Fruit fly (Drosophila melanogaster) whole organism, pupa: ENCODE measurements around the gene CG33796.
A peak's percentile ranks its signal among the peaks of the same experiment; 100 is the strongest.

Experiments
- CG10348 ChIP-seq: fragments of 200-800 bp; sonication (Bioruptor generic); IDR thresholded peaks from 2 replicates; pipeline ENCODE4 v1.3.6; 2022; ENCODE audit warnings: missing biosample characterization, missing genetic modification characterization
- CG12605 ChIP-seq: fragments of 200-800 bp; sonication (Bioruptor generic); IDR thresholded peaks from 2 replicates; pipeline ENCODE4 v1.3.6; 2022; ENCODE audit warnings: missing biosample characterization, missing genetic modification characterization
- CG13204 ChIP-seq: fragments of 200-800 bp; sonication (Bioruptor generic); optimal IDR thresholded peaks from 2 replicates; lab custom pipeline; 2018; ENCODE audit warnings: missing biosample characterization, mild to moderate bottlenecking, missing genetic modification characterization, moderate library complexity
- CG14655 ChIP-seq: fragments of 200-800 bp; sonication (Bioruptor generic); optimal IDR thresholded peaks from 3 replicates; lab custom pipeline; 2017; ENCODE audit warnings: mild to moderate bottlenecking, missing biosample characterization, missing genetic modification reagents, missing genetic modification characterization
- CG15710 ChIP-seq: fragments of 200-800 bp; sonication (Bioruptor generic); optimal IDR thresholded peaks from 2 replicates; lab custom pipeline; 2018; ENCODE audit warnings: missing biosample characterization, mild to moderate bottlenecking, missing genetic modification characterization, moderate library complexity
- CG17806 ChIP-seq: fragments of 200-800 bp; sonication (Bioruptor generic); optimal IDR thresholded peaks from 2 replicates; lab custom pipeline; 2018; ENCODE audit warnings: missing biosample characterization, mild to moderate bottlenecking, missing genetic modification characterization, moderate library complexity
- CG32121 ChIP-seq: fragments of 200-800 bp; sonication (Bioruptor generic); IDR thresholded peaks from 2 replicates; pipeline ENCODE4 v1.3.6; 2022; ENCODE audit warnings: missing biosample characterization, missing genetic modification characterization
- CG34367 ChIP-seq: fragments of 200-800 bp; sonication (Bioruptor generic); optimal IDR thresholded peaks from 2 replicates; lab custom pipeline; 2018; ENCODE audit warnings: missing biosample characterization, mild to moderate bottlenecking, missing genetic modification characterization
- CG4496 ChIP-seq: fragments of 200-800 bp; sonication (Bioruptor generic); IDR thresholded peaks from 3 replicates; pipeline ENCODE4 v1.3.6; 2022; ENCODE audit warnings: missing biosample characterization, missing genetic modification characterization
- CG8159 ChIP-seq: fragments of 200-800 bp; sonication (Bioruptor generic); optimal IDR thresholded peaks from 3 replicates; lab custom pipeline; 2018; ENCODE audit warnings: missing biosample characterization, mild to moderate bottlenecking, missing genetic modification characterization, moderate library complexity
- CG8301 ChIP-seq: fragments of 200-800 bp; sonication (Bioruptor generic); optimal IDR thresholded peaks from 2 replicates; lab custom pipeline; 2018; ENCODE audit warnings: missing biosample characterization, mild to moderate bottlenecking, missing genetic modification characterization
- CG9948 ChIP-seq: fragments of 200-800 bp; sonication (Bioruptor generic); optimal IDR thresholded peaks from 2 replicates; lab custom pipeline; 2018; ENCODE audit warnings: missing biosample characterization, mild to moderate bottlenecking, missing genetic modification characterization, moderate library complexity
- D1 ChIP-seq: fragments of 200-800 bp; sonication (Bioruptor generic); optimal IDR thresholded peaks from 2 replicates; lab custom pipeline; 2018; ENCODE audit warnings: missing biosample characterization, mild to moderate bottlenecking, missing genetic modification characterization, moderate library complexity
- EcR ChIP-seq: fragments of 200-800 bp; sonication (Bioruptor generic); optimal IDR thresholded peaks from 3 replicates; lab custom pipeline; 2019; ENCODE audit warnings: missing biosample characterization, missing genetic modification characterization, mild to moderate bottlenecking, moderate library complexity, missing genetic modification reagents
- Ets98B ChIP-seq: fragments of 200-800 bp; sonication (Bioruptor generic); IDR thresholded peaks from 2 replicates; pipeline ENCODE4 v1.3.6; 2022; ENCODE audit warnings: missing biosample characterization, missing genetic modification characterization
- Pif1A ChIP-seq: fragments of 200-800 bp; sonication (Bioruptor generic); optimal IDR thresholded peaks from 3 replicates; lab custom pipeline; 2016; ENCODE audit warnings: missing biosample characterization, missing genetic modification characterization
- Pif1B ChIP-seq: fragments of 200-800 bp; sonication (Bioruptor generic); optimal IDR thresholded peaks from 3 replicates; lab custom pipeline; 2016; ENCODE audit warnings: missing biosample characterization, missing genetic modification characterization
- Snoo ChIP-seq: fragments of 200-800 bp; sonication (Bioruptor generic); optimal IDR thresholded peaks from 3 replicates; lab custom pipeline; 2017; ENCODE audit warnings: missing biosample characterization, mild to moderate bottlenecking, missing genetic modification characterization, inconsistent platforms
- fd96Ca ChIP-seq: fragments of 200-800 bp; sonication (Bioruptor generic); IDR thresholded peaks from 3 replicates; pipeline ENCODE4 v1.3.6; 2022; ENCODE audit warnings: missing biosample characterization, missing genetic modification characterization
- gl ChIP-seq: fragments of 200-800 bp; sonication (Bioruptor generic); optimal IDR thresholded peaks from 2 replicates; lab custom pipeline; 2018; ENCODE audit warnings: missing biosample characterization, mild to moderate bottlenecking, missing genetic modification characterization
- rn ChIP-seq: fragments of 200-800 bp; sonication (Bioruptor generic); IDR thresholded peaks from 2 replicates; pipeline ENCODE4 v1.3.6; 2022; ENCODE audit warnings: missing biosample characterization, missing genetic modification characterization

CG33796 gene

DNA sequence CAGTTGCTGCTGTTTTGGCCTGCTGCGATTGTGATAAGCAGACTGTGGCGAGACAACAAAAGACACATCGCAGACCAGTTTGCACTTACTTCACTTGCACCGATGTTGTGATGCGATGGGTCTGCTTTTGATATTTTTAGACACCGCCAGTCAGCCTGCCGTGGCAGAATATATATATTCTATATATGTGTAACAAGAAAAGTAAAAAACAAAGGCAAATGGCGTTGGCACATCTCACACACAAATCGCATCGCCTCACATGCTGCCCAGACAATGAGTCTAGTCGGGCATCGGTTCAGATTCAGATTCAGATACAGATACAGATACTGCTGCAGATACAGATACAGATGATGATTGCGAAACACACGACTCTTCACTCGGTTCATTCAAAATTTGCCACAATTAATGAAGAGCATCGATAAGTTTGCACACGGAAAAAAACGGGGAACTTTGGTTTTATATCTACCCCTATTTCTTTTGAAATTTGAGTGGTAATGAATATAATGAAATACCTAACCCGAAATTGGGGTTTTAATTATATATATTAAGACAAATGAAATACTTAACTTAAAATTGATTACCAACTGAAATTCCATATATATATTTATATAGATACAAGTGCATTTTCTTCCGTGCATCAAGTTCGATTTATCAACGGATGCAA lies 2.1 kb downstream of the CG33796 start:
- TF ChIP-seq CG17806 (tag; lab: Kevin White, UChicago) = peak; percentile 58
- peak; percentile 72 for TF ChIP-seq CG8159 (tag; lab: Kevin White, UChicago)
- no peak for TF ChIP-seq fd96Ca
- no peak for TF ChIP-seq Snoo (tag; lab: Kevin White, UChicago)
- TF ChIP-seq CG13204 = peak; percentile 18
- TF ChIP-seq D1 (tag; lab: Kevin White, UChicago) = no peak
- TF ChIP-seq CG15710 (tag; lab: Kevin White, UChicago) = peak; percentile 41
- TF ChIP-seq CG34367 (tag; lab: Kevin White, UChicago) = peak; percentile 10
- TF ChIP-seq EcR = peak; percentile 50
- peak; percentile 41 for TF ChIP-seq CG9948
- no peak for TF ChIP-seq CG14655 (GFP tag; lab: Kevin White, UChicago)
- peak; percentile 62 for TF ChIP-seq CG32121 (GFP tag; lab: Robert Waterston, UW)

dm6 chr3L:16166998-16167344 lies 2.9 kb downstream of the CG33796 start:
- no peak for TF ChIP-seq Pif1A (GFP tag; lab: Kevin White, UChicago)
- TF ChIP-seq D1 (tag; lab: Kevin White, UChicago) = no peak
- TF ChIP-seq fd96Ca = no peak
- no peak for TF ChIP-seq CG9948
- no peak for TF ChIP-seq CG34367 (tag; lab: Kevin White, UChicago)
- no peak for TF ChIP-seq rn
- no peak for TF ChIP-seq CG10348 (GFP tag; lab: Robert Waterston, UW)
- TF ChIP-seq CG17806 (tag; lab: Kevin White, UChicago) = no peak
- no peak for TF ChIP-seq CG12605 (GFP tag; lab: Robert Waterston, UW)
- TF ChIP-seq CG4496 (GFP tag; lab: Robert Waterston, UW) = no peak
- TF ChIP-seq EcR = no peak
- TF ChIP-seq CG15710 (tag; lab: Kevin White, UChicago) = no peak
- no peak for TF ChIP-seq CG8159 (tag; lab: Kevin White, UChicago)
- TF ChIP-seq Snoo (tag; lab: Kevin White, UChicago) = no peak
- TF ChIP-seq Pif1B (GFP tag; lab: Kevin White, UChicago) = no peak
- no peak for TF ChIP-seq Ets98B (GFP tag; lab: Robert Waterston, UW)
- no peak for TF ChIP-seq CG14655 (GFP tag; lab: Kevin White, UChicago)
- TF ChIP-seq CG8301 (tag; lab: Kevin White, UChicago) = no peak

- TF ChIP-seq CG12605 (GFP tag; lab: Robert Waterston, UW) (no peak), CG13204 (peak; percentile 14), Pif1B (GFP tag; lab: Kevin White, UChicago) (no peak), CG34367 (tag; lab: Kevin White, UChicago) (no peak), CG15710 (tag; lab: Kevin White, UChicago) (no peak), CG17806 (tag; lab: Kevin White, UChicago) (no peak), CG32121 (GFP tag; lab: Robert Waterston, UW) (0 out of 2 replicates have a peak, but pooled peaks have one; percentile 16), D1 (tag; lab: Kevin White, UChicago) (no peak), fd96Ca (no peak), CG14655 (GFP tag; lab: Kevin White, UChicago) (no peak), CG4496 (GFP tag; lab: Robert Waterston, UW) (no peak), CG10348 (GFP tag; lab: Robert Waterston, UW) (no peak), CG8159 (tag; lab: Kevin White, UChicago) (no peak), Pif1A (GFP tag; lab: Kevin White, UChicago) (no peak), Ets98B (GFP tag; lab: Robert Waterston, UW) (no peak), EcR (no peak), gl (tag; lab: Kevin White, UChicago) (no peak)
Measured at dm6 chr3L:16166217-16166997, 3.5 kb downstream of the CG33796 start.

DNA sequence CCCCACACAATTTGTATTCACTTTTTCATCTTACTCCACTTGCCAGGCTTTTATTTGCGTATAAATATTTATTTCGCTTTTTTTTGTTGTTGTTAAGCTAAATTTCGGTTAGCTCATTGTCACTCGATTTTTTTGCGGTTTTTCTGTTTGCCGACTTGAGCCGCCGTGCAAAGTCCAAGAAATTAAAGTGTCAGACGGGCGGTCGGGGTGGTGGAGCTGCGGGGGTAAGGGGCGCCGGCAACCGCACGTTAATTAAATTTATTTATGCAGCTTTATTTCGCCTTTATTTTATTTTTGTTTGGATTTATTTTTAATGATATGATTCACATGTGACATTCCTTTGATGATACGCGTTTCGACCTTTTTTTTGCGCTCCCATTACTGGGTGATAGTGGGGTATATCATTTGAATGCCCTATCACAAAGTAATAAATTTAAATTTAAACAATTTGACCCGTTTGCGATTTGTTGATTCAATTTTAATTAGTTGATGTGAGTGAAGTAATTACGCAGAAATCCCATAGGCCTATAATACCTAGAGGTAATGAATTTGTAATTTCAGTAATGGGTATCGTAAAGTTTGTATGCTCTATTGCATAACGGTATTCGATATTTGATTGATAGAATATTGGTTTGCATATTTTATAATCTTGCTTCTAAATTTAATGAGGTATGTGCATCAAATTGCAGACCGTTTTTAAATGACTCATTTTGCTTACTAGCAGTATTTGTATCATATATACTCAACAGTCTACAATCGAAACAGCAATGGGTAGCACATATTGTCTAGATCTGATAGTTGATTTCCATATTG lies 4.3 kb downstream of the CG33796 start:
- TF ChIP-seq CG8301 (tag; lab: Kevin White, UChicago) (no peak), CG32121 (GFP tag; lab: Robert Waterston, UW) (0 out of 2 replicates have a peak, but pooled peaks have one; percentile 33), D1 (tag; lab: Kevin White, UChicago) (no peak), Pif1A (GFP tag; lab: Kevin White, UChicago) (no peak), CG8159 (tag; lab: Kevin White, UChicago) (no peak), CG15710 (tag; lab: Kevin White, UChicago) (no peak), Ets98B (GFP tag; lab: Robert Waterston, UW) (no peak), EcR (no peak), CG10348 (GFP tag; lab: Robert Waterston, UW) (no peak), CG4496 (GFP tag; lab: Robert Waterston, UW) (0 out of 3 replicates have a peak, but pooled peaks have one; percentile 33), gl (tag; lab: Kevin White, UChicago) (no peak), fd96Ca (no peak; the same call in 2 of the 3 replicates), CG17806 (tag; lab: Kevin White, UChicago) (no peak), CG13204 (no peak), Snoo (tag; lab: Kevin White, UChicago) (peak; percentile 86), CG12605 (GFP tag; lab: Robert Waterston, UW) (no peak)
